Worm (Caenorhabditis elegans) whole organism, L2 larva: ENCODE results near the gene K09D9.3.
A peak's percentile ranks its signal among the peaks of the same experiment; 100 is the strongest.

Experiments
- C34F6.9 ChIP-seq: fragments of 150-350 bp; optimal IDR thresholded peaks from 2 replicates; lab custom pipeline; 2014; ENCODE audit warnings: missing biosample characterization, missing genetic modification characterization
- F13H6.1 ChIP-seq: sonication (generic microtip); optimal IDR thresholded peaks from 2 replicates; lab custom pipeline; 2016; ENCODE audit warnings: missing genetic modification characterization, missing compliant biosample characterization
- R02D3.7 ChIP-seq: fragments of 150-350 bp; optimal IDR thresholded peaks from 2 replicates; lab custom pipeline; 2014; ENCODE audit warnings: missing biosample characterization, missing genetic modification characterization
- ZK546.5 ChIP-seq: sonication (generic microtip); optimal IDR thresholded peaks from 2 replicates; lab custom pipeline; 2017; ENCODE audit warnings: missing biosample characterization, missing genetic modification characterization
- alr-1 ChIP-seq: fragments of 150-350 bp; optimal IDR thresholded peaks from 2 replicates; lab custom pipeline; 2014; ENCODE audit warnings: missing biosample characterization, missing genetic modification characterization
- ama-1 ChIP-seq: fragments of 150-350 bp; optimal IDR thresholded peaks from 2 replicates; lab custom pipeline; 2018; ENCODE audit warnings: inconsistent platforms
- blmp-1 ChIP-seq: sonication (generic microtip); optimal IDR thresholded peaks from 2 replicates; lab custom pipeline; 2017; ENCODE audit warnings: missing genetic modification characterization, mild to moderate bottlenecking, missing compliant biosample characterization, antibody characterized with exemption, moderate library complexity; ENCODE audit not compliant: insufficient read depth
- crh-2 ChIP-seq: sonication (generic microtip); optimal IDR thresholded peaks from 2 replicates; lab custom pipeline; 2017; ENCODE audit warnings: missing biosample characterization, missing genetic modification characterization
- dmd-4 ChIP-seq: sonication (generic microtip); optimal IDR thresholded peaks from 2 replicates; lab custom pipeline; 2017; ENCODE audit warnings: missing biosample characterization, missing genetic modification characterization
- elt-1 ChIP-seq: fragments of 150-350 bp; optimal IDR thresholded peaks from 2 replicates; lab custom pipeline; 2014; ENCODE audit warnings: missing biosample characterization, missing genetic modification characterization
- fos-1 ChIP-seq: fragments of 150-350 bp; optimal IDR thresholded peaks from 2 replicates; lab custom pipeline; 2014; ENCODE audit warnings: missing biosample characterization, missing genetic modification characterization
- gmeb-1 ChIP-seq: fragments of 150-350 bp; optimal IDR thresholded peaks from 2 replicates; lab custom pipeline; 2014; ENCODE audit warnings: missing biosample characterization, missing genetic modification characterization
- lin-11 ChIP-seq: fragments of 150-350 bp; sonication (generic microtip); optimal IDR thresholded peaks from 2 replicates; lab custom pipeline; 2014; ENCODE audit warnings: missing biosample characterization, missing genetic modification characterization, inconsistent platforms, mixed read lengths
- lin-13 ChIP-seq: fragments of 150-350 bp; optimal IDR thresholded peaks from 2 replicates; lab custom pipeline; 2014; ENCODE audit warnings: missing biosample characterization, missing genetic modification reagents, missing genetic modification characterization
- lin-39 ChIP-seq: fragments of 150-350 bp; optimal IDR thresholded peaks from 2 replicates; lab custom pipeline; 2014; ENCODE audit warnings: missing biosample characterization, missing genetic modification reagents, missing genetic modification characterization
- mab-5 ChIP-seq: fragments of 150-350 bp; optimal IDR thresholded peaks from 2 replicates; lab custom pipeline; 2014; ENCODE audit warnings: missing biosample characterization, missing genetic modification characterization
- nhr-10 ChIP-seq: sonication (generic microtip); optimal IDR thresholded peaks from 2 replicates; lab custom pipeline; 2017; ENCODE audit warnings: missing biosample characterization, missing genetic modification characterization
- nhr-11 ChIP-seq: fragments of 150-350 bp; optimal IDR thresholded peaks from 2 replicates; lab custom pipeline; 2014; ENCODE audit warnings: missing biosample characterization, missing genetic modification characterization
- nhr-12 ChIP-seq: fragments of 150-350 bp; optimal IDR thresholded peaks from 2 replicates; lab custom pipeline; 2014; ENCODE audit warnings: missing biosample characterization, missing genetic modification characterization
- nhr-21 ChIP-seq: fragments of 150-350 bp; optimal IDR thresholded peaks from 2 replicates; lab custom pipeline; 2014; ENCODE audit warnings: missing biosample characterization, missing genetic modification characterization
- nhr-23 ChIP-seq: fragments of 150-350 bp; optimal IDR thresholded peaks from 2 replicates; lab custom pipeline; 2014; ENCODE audit warnings: missing biosample characterization, missing genetic modification reagents, missing genetic modification characterization
- nhr-237 ChIP-seq: fragments of 150-350 bp; optimal IDR thresholded peaks from 2 replicates; lab custom pipeline; 2014; ENCODE audit warnings: missing biosample characterization, missing genetic modification characterization
- nhr-77 ChIP-seq: fragments of 150-350 bp; optimal IDR thresholded peaks from 2 replicates; lab custom pipeline; 2014; ENCODE audit warnings: missing biosample characterization, missing genetic modification characterization
- peb-1 ChIP-seq: fragments of 150-350 bp; optimal IDR thresholded peaks from 2 replicates; lab custom pipeline; 2014; ENCODE audit warnings: missing biosample characterization, missing genetic modification characterization
- sem-4 ChIP-seq: fragments of 150-350 bp; optimal IDR thresholded peaks from 2 replicates; lab custom pipeline; 2014; ENCODE audit warnings: missing biosample characterization, missing genetic modification reagents, missing genetic modification characterization
- sma-3 ChIP-seq: sonication (generic microtip); optimal IDR thresholded peaks from 2 replicates; lab custom pipeline; 2016; ENCODE audit warnings: missing genetic modification reagents, missing genetic modification characterization, missing compliant biosample characterization
- sma-9 ChIP-seq, 2 experiments: fragments of 150-350 bp in 1 of 2; sonication (generic microtip) in 1 of 2; optimal IDR thresholded peaks; 2 replicates each; lab custom pipeline; 2014 to 2016; ENCODE audit warnings: missing genetic modification characterization in 2 of 2, mild to moderate bottlenecking in 1 of 2, missing biosample characterization in 1 of 2, missing compliant biosample characterization in 1 of 2, missing genetic modification reagents in 1 of 2, moderate library complexity in 1 of 2
- snpc-4 ChIP-seq: fragments of 150-350 bp; optimal IDR thresholded peaks from 2 replicates; lab custom pipeline; 2014; ENCODE audit warnings: missing biosample characterization, missing genetic modification characterization
- unc-39 ChIP-seq: fragments of 150-350 bp; optimal IDR thresholded peaks from 2 replicates; lab custom pipeline; 2014; ENCODE audit warnings: missing biosample characterization, missing genetic modification characterization
- unc-55 ChIP-seq: fragments of 150-350 bp; sonication (generic microtip); optimal IDR thresholded peaks from 3 replicates; lab custom pipeline; 2014; ENCODE audit warnings: missing biosample characterization, missing genetic modification reagents, missing genetic modification characterization
- unc-62 ChIP-seq: fragments of 150-350 bp; optimal IDR thresholded peaks from 2 replicates; lab custom pipeline; 2014; ENCODE audit warnings: missing biosample characterization, missing genetic modification reagents, missing genetic modification characterization
- zag-1 ChIP-seq: fragments of 150-350 bp; optimal IDR thresholded peaks from 2 replicates; lab custom pipeline; 2014; ENCODE audit warnings: missing biosample characterization, missing genetic modification characterization
- ztf-1 ChIP-seq: fragments of 200-800 bp; sonication (Bioruptor generic); conservative IDR thresholded peaks from 2 replicates; pipeline ENCODE4 v1.3.6; 2022; ENCODE audit warnings: missing genetic modification characterization, missing compliant biosample characterization
- ztf-11 ChIP-seq: sonication (generic microtip); optimal IDR thresholded peaks from 2 replicates; lab custom pipeline; 2017; ENCODE audit warnings: missing biosample characterization, missing genetic modification characterization

K09D9.3 gene

DNA sequence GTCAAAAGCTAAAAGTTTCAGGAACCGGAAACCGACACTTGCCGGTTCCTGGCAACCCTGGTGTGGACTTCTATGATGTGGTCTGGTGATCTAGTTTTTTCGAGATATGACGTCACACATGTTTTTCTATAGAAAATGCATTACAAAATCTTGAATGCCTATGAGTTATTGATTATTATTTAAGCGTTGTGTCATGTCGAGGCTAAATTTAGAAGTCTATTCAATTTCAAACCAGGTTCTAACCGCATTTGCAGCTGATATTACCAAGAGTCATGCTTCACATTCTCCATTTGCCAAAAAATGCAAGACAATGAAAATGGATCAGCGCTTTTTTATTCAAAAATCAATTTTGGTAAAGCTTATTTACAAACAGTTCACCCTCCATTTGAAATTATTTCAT lies at the start of gene K09D9.3:
Gene K09D9.3 (plus strand): TSS at position 301 of the 400 bp plus-strand sequence.
- TF ChIP-seq snpc-4, result no peak
- no peak for TF ChIP-seq elt-1 (tag; lab: Kevin White, UChicago)
- no peak for TF ChIP-seq blmp-1 (tag; lab: Kevin White, UChicago)
- TF ChIP-seq nhr-77, result no peak
- no peak for TF ChIP-seq C34F6.9
- TF ChIP-seq unc-39, result no peak
- no peak for TF ChIP-seq nhr-23 (tag; lab: Kevin White, UChicago)
- TF ChIP-seq nhr-237, result no peak
- TF ChIP-seq dmd-4, result no peak
- TF ChIP-seq mab-5 (tag; lab: Kevin White, UChicago), result no peak
- TF ChIP-seq gmeb-1, result no peak
- no peak for TF ChIP-seq ztf-11 (tag; lab: Kevin White, UChicago)
- no peak for TF ChIP-seq nhr-10 (tag; lab: Kevin White, UChicago)
- TF ChIP-seq lin-39 (tag; lab: Kevin White, UChicago), result no peak
- TF ChIP-seq sem-4 (tag; lab: Kevin White, UChicago), result no peak
- no peak for TF ChIP-seq ama-1 (lab: Kevin White, UChicago)

DNA sequence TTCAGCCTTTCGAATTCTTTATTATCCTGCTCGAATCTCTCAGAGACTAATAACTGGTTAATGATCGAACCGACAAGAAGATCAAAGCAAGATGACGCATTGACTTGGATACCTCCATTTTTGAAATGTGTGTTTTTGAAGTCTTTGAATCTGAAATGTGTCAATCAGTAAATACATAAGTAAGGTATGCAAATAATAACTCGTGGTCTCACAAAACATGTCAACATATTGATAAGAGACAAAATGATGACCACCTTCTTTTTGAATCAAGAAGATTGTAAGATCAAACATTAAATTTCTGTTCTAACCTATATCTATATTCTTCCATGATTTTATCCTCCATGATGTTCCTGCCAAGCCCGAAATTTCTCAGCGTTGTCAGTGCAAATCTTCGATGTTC lies 49.6 kb upstream of the K09D9.3 start:
- TF ChIP-seq ama-1 (lab: Kevin White, UChicago), result no peak
- TF ChIP-seq crh-2 (tag; lab: Kevin White, UChicago), result no peak
- TF ChIP-seq lin-13 (GFP tag; lab: Kevin White, UChicago), result no peak
- no peak for TF ChIP-seq nhr-237
- no peak for TF ChIP-seq F13H6.1
- TF ChIP-seq peb-1 (tag; lab: Kevin White, UChicago), result no peak
- TF ChIP-seq ZK546.5 (tag; lab: Kevin White, UChicago), result no peak
- TF ChIP-seq mab-5 (tag; lab: Kevin White, UChicago), result no peak
- no peak for TF ChIP-seq unc-55 (GFP tag; lab: Kevin White, UChicago)
- no peak for TF ChIP-seq nhr-12
- no peak for TF ChIP-seq blmp-1 (tag; lab: Kevin White, UChicago)
- TF ChIP-seq alr-1 (tag; lab: Kevin White, UChicago), result no peak
- TF ChIP-seq nhr-77, result no peak
- TF ChIP-seq nhr-11, result no peak
- TF ChIP-seq R02D3.7 (tag; lab: Kevin White, UChicago), result no peak
- TF ChIP-seq lin-39 (tag; lab: Kevin White, UChicago), result no peak
- TF ChIP-seq, all 48 proteins: peak for 0

DNA sequence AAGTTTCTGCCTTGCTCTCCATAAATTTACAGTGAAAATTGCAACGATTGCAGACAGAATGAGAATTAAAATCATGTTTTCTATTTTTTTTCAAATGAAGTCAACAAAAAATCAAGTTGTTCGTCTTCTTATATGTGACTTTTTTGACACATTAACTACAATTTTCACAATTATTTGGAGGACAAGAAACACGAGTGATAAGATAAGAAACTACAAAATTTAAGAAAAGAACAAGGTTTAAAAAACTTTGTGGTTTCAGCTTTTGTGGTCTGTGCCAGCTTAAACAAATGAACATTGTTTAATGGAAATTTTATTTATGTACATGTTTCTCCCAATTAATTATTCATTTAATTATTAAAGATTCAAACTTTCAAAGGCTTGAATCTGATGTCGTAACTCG lies 48.9 kb upstream of the K09D9.3 start, which contains the start of gene cyp-34A9:
Gene cyp-34A9 (minus strand): TSS at position 131 of the 400 bp plus-strand sequence.
- peak; percentile 58 for TF ChIP-seq sma-9 (GFP tag; optimal IDR thresholded peaks at IDR 0.05; lab: Kevin White, UChicago)
- TF ChIP-seq sma-9 (tag; optimal IDR thresholded peaks at IDR 0.05; lab: Kevin White, UChicago), result no peak
- TF ChIP-seq unc-55 (GFP tag; lab: Kevin White, UChicago), result no peak
- peak; percentile 36 for TF ChIP-seq fos-1 (tag; lab: Kevin White, UChicago)

DNA sequence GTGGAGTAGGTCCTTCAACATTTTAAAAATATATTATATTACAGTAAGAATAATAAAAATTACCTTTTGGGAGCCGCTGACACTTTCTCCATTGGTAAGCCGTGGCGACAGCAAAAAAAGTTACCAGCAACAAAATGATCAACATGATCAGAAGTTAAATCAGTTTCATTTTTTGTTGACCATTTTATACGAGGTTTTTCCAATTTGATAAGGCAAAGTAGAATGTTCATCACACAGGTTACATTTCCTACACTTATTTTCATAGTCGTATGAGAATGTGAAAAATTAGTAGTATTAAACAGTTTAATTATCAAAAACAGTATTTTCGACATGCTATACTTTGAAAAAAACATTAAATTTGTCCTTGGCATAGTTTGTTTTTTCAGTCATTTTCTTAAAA lies 46.4 kb upstream of the K09D9.3 start, which contains the start of gene cyp-34A10:
Gene cyp-34A10 (minus strand): TSS at position 146 of the 400 bp plus-strand sequence.
- TF ChIP-seq snpc-4, result no peak
- no peak for TF ChIP-seq nhr-21 (tag; lab: Kevin White, UChicago)
- no peak for TF ChIP-seq fos-1 (tag; lab: Kevin White, UChicago)
- TF ChIP-seq nhr-12, result no peak
- TF ChIP-seq lin-13 (GFP tag; lab: Kevin White, UChicago), result no peak
- no peak for TF ChIP-seq unc-39
- TF ChIP-seq lin-11 (tag; lab: Kevin White, UChicago), result no peak
- no peak for TF ChIP-seq ama-1 (lab: Kevin White, UChicago)
- no peak for TF ChIP-seq zag-1 (tag; lab: Kevin White, UChicago)

DNA sequence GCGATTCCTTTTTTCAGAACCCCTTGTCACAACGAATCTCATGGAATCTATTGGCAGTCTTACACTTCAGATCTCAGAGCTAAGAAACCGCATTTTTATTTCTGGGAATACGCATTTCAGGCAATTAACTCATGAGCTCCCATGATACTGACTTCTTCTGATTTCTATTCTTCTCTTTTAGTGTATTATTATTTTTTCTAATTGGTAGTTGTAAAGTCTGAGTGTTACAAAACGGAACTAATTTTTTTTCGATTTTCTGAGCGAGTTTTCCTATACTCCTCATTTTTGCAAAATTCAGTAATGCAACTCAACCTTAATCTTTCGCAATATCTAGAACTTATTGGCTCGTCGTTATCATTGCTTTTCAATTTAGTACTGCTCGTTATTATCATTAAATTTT lies 44.9 kb upstream of the K09D9.3 start, which contains the start of gene str-82:
Gene str-82 (plus strand): TSS at position 301 of the 400 bp plus-strand sequence.
- TF ChIP-seq sma-3 (GFP tag; lab: Kevin White, UChicago) (no peak), nhr-11 (no peak), nhr-23 (tag; lab: Kevin White, UChicago) (no peak), sma-9 (GFP tag; optimal IDR thresholded peaks at IDR 0.05; lab: Kevin White, UChicago) (no peak), sma-9 (tag; optimal IDR thresholded peaks at IDR 0.05; lab: Kevin White, UChicago) (no peak), lin-11 (tag; lab: Kevin White, UChicago) (no peak), mab-5 (tag; lab: Kevin White, UChicago) (no peak), elt-1 (tag; lab: Kevin White, UChicago) (no peak), ztf-1 (no peak), lin-13 (GFP tag; lab: Kevin White, UChicago) (no peak), snpc-4 (no peak), blmp-1 (tag; lab: Kevin White, UChicago) (no peak), gmeb-1 (no peak), C34F6.9 (no peak), crh-2 (tag; lab: Kevin White, UChicago) (no peak), unc-62 (GFP tag; lab: Kevin White, UChicago) (no peak)
- TF ChIP-seq, all 48 proteins: peak for 0
